Worm (Caenorhabditis elegans): Measurements from ENCODE around the gene msp-79.
"Not testable (repeated sequence)": the region's sequence is repeated elsewhere in the genome, so short reads cannot be mapped to it uniquely, and the experiment has no call there.

The msp-79 gene

ce11 chrIV:9777535-9777934 lies 10.6 kb upstream of the msp-79 start, which contains the start of gene sna-2:
sna-2 (minus strand) TSS chrIV:9777634.
- TF ChIP-seq unc-62 (GFP tag; optimal IDR thresholded peaks at IDR 0.05): no peak

DNA sequence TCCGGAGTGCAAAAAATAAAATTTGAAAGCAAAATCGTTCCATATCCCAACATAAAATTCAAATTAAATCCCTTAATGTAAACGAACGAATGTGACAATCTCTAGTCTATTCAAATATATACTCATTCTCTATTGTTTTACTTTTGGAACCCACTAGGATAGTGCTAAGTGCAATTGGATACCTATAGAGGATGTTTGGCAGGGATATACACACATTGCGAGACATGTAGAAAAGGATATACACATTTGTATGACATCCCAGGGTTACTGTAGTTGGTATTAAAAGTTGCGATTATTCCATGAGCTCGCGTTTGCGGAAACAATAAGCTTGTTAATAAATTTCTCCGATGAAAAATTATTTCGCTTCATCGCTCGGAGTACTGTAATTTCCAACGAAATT lies 6.5 kb upstream of the msp-79 start:
- no peak for TF ChIP-seq unc-62 (GFP tag; optimal IDR thresholded peaks at IDR 0.05)

DNA sequence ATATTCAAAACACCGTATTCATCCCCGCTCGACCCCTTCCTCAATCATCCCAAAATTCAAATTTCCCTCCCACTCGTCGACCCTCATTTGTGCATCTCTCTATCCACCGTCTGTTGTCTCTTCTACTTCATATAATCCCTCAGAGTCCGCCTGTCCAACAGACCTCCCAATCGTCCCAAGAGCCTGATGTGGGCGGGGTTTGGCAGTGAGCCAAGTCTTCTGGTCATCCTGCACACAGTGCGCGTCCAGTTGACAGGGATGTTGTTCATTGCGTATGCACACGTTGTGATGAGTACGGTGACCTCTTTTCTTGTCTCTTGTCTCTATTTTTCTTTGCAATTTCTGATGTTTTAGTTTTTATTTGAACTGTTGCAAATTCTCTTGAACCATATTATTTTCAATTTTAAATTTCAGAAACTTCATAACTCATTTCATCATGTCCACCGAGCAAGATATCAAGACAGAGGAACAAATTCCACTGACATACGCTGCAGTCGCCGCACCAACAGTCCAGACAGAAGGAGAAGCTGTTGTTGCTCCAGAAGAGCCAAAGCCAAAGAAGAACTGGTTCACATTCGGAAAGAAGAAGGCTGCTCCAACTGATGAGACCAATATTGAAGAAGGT lies 5.3 kb upstream of the msp-79 start, which contains the start of gene cav-1:
cav-1 (plus strand) TSS at position 415 of the 625 bp plus-strand sequence.
- TF ChIP-seq unc-62 (GFP tag; optimal IDR thresholded peaks at IDR 0.05): no peak

DNA sequence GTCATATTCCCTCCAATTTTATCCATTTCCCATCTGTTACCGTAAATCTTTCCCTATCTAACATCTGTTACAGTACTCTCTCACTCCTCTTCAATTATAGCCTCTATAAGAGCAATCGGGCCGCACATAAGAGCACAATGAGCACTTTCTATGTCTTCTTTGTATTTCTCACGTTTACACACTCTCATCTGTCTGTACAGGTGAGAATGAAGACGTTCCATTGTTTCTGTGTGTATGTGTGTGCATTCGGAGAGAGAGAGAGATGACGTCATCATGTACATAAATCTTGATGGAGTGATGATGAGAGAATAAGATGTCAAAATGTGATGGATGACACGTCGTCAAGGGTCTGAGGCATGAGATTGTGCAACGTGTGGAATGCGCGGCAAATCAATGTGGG lies 3.8 kb upstream of the msp-79 start:
- no peak for TF ChIP-seq unc-62 (GFP tag; optimal IDR thresholded peaks at IDR 0.05)

- TF ChIP-seq unc-62 (GFP tag; optimal IDR thresholded peaks at IDR 0.05): not testable (repeated sequence)
Measured at ce11 chrIV:9769746-9770145, 2.8 kb upstream of the msp-79 start, which contains the start of gene msp-78. msp-78 (plus strand) TSS chrIV:9770046.

- TF ChIP-seq unc-62 (GFP tag; optimal IDR thresholded peaks at IDR 0.05): no peak
Measured at ce11 chrIV:9766250-9766649, 704 bp downstream of the msp-79 start, which contains the start of gene ssp-36. ssp-36 (minus strand) TSS chrIV:9766350.

- no peak for TF ChIP-seq unc-62 (GFP tag; optimal IDR thresholded peaks at IDR 0.05)
Measured at ce11 chrIV:9762667-9763173, 4.2 kb downstream of the msp-79 start.

DNA sequence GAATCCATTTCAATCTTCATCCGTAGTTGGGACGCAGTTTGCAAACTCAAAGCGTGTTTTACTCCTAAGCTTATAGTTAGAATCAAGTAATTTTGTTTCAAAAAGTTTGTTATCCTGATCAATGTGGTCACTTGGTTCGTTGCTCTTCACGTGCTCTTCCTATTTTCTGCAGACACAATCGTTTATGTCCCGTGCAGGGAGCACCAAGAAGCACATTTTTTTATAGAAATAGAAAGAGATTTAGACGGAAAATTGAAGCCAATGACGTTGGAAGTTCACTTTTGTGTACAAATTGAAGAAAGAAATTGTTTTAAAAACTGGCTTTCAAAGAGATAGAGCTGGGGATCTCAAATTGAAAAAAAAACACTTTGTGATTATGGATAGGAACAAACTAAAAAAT lies 5.2 kb downstream of the msp-79 start:
- no peak for TF ChIP-seq unc-62 (GFP tag; optimal IDR thresholded peaks at IDR 0.05)

ce11 chrIV:9757425-9757740 lies 9.6 kb downstream of the msp-79 start, which contains the start of gene nhr-97:
nhr-97 (plus strand) TSS chrIV:9757641.
- TF ChIP-seq unc-62 (GFP tag; optimal IDR thresholded peaks at IDR 0.05): no peak

ce11 chrIV:9756647-9757424 lies 10.1 kb downstream of the msp-79 start:
- no peak for TF ChIP-seq unc-62 (GFP tag; optimal IDR thresholded peaks at IDR 0.05)

- TF ChIP-seq unc-62 (GFP tag; optimal IDR thresholded peaks at IDR 0.05): no peak
Measured at ce11 chrIV:9755713-9756112, 11.2 kb downstream of the msp-79 start.

- no peak for TF ChIP-seq unc-62 (GFP tag; optimal IDR thresholded peaks at IDR 0.05)
Measured at ce11 chrIV:9748342-9748741, 18.6 kb downstream of the msp-79 start, which contains the start of gene C28D4.8. C28D4.8 (minus strand) TSS chrIV:9748442.

DNA sequence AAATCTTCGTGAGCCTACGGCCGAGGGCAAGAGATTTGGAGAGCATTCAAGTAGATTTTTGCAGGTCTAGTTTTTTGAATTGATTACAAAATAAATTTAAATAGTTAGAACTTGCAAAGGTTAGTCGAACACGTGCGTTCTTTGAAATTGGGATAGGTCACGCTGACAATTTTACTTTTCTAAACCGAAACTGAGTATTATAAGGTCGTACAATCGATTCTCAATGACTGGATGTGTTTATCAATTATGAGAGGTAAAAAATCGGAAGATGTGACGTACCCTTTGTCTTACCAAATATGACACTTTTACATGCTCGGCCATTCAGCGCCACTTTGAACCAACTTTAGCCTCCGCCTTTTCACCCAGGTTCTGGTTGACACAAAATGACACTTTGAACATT lies 20.2 kb downstream of the msp-79 start, which contains the start of gene C28D4.5:
C28D4.5 (minus strand) TSS at position 101 of the 400 bp plus-strand sequence.
- no peak for TF ChIP-seq unc-62 (GFP tag; optimal IDR thresholded peaks at IDR 0.05)

DNA sequence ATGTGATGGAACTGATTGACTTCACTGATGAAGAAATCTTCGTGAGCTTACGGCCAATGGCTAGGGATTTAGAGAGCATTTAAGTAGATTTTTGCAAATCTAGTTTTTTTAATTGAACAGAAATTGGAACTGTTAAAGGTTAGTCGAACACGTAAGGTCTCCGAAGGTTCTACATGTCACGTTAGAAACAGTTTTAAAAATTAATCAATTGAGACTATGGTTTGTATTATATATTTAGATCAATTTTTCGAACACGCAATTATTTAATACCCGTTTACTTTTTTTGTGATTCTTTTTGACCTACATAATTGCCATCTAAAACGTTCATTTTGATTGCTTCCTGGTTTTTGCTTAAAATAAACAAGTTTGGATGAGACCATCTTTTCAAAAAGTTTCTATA lies 22.0 kb downstream of the msp-79 start, which contains the start of gene C28D4.4:
C28D4.4 (minus strand) TSS at position 101 of the 400 bp plus-strand sequence.
- TF ChIP-seq unc-62 (GFP tag; optimal IDR thresholded peaks at IDR 0.05): no peak

DNA sequence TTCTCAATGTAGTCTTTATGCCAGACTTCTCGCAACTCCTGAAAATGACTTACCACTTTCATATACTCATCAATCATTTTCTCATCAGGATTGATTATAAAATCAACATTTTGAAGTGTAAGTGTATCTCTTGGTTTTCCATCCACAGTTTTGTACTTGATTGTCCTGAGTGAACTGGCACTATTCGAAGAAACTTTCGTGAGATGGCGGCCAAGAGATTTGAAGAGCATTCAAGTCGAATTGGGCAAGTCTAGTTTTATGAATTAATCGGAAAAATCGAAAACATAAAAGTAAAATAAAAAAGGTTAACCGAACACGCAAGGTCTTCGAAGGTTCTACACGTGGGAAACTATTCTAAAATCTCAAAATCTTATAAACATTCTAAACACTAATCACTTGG lies 24.1 kb downstream of the msp-79 start, which contains the start of gene C28D4.7:
C28D4.7 (minus strand) TSS at position 265 of the 400 bp plus-strand sequence.
- TF ChIP-seq unc-62 (GFP tag; optimal IDR thresholded peaks at IDR 0.05): no peak

- not testable (repeated sequence) for TF ChIP-seq unc-62 (GFP tag; optimal IDR thresholded peaks at IDR 0.05)
Measured at ce11 chrIV:9740851-9741549, 26.0 kb downstream of the msp-79 start, which contains the start of gene gln-6. gln-6 (minus strand) TSS chrIV:9740901.

Measured in whole organism, dauer.